Worm (Caenorhabditis elegans) whole organism, early embryonic: Measurements from ENCODE around the gene algn-5.

Source experiments
- B0310.2 ChIP-seq: sonication (generic microtip); optimal IDR thresholded peaks from 2 replicates; lab custom pipeline; 2016; ENCODE audit warnings: mild to moderate bottlenecking, missing genetic modification characterization, missing compliant biosample characterization
- F13C5.2 ChIP-seq: sonication (generic microtip); optimal IDR thresholded peaks from 2 replicates; lab custom pipeline; 2017; ENCODE audit warnings: mild to moderate bottlenecking, missing genetic modification characterization, inconsistent platforms, missing compliant biosample characterization
- aly-1 ChIP-seq: sonication (generic microtip); optimal IDR thresholded peaks from 2 replicates; lab custom pipeline; 2016; ENCODE audit warnings: missing genetic modification characterization, missing compliant biosample characterization
- ama-1 ChIP-seq: fragments of 150-350 bp; optimal IDR thresholded peaks from 2 replicates; lab custom pipeline; 2014
- ceh-13 ChIP-seq: fragments of 200-800 bp; sonication (Bioruptor generic); optimal IDR thresholded peaks from 2 replicates; lab custom pipeline; 2018; ENCODE audit warnings: mild to moderate bottlenecking, missing genetic modification characterization, missing compliant biosample characterization
- ceh-36 ChIP-seq: sonication (generic microtip); optimal IDR thresholded peaks from 2 replicates; lab custom pipeline; 2016; ENCODE audit warnings: missing genetic modification characterization, inconsistent platforms, missing compliant biosample characterization
- ets-7 ChIP-seq: sonication (generic microtip); optimal IDR thresholded peaks from 2 replicates; lab custom pipeline; 2016; ENCODE audit warnings: missing genotype, missing genetic modification characterization, missing compliant biosample characterization
- flt-1 ChIP-seq: fragments of 200-800 bp; sonication (Bioruptor generic); IDR thresholded peaks from 2 replicates; pipeline ENCODE4 v1.3.6; 2022; ENCODE audit warnings: missing genetic modification characterization, missing compliant biosample characterization
- hmbx-1 ChIP-seq: sonication (generic microtip); optimal IDR thresholded peaks from 2 replicates; lab custom pipeline; 2016; ENCODE audit warnings: mild to moderate bottlenecking, missing genetic modification characterization, missing compliant biosample characterization
- hmg-4 ChIP-seq: fragments of 200-800 bp; sonication (Bioruptor generic); optimal IDR thresholded peaks from 2 replicates; lab custom pipeline; 2018; ENCODE audit warnings: mild to moderate bottlenecking, missing genetic modification characterization, missing compliant biosample characterization
- hnd-1 ChIP-seq: sonication (generic microtip); optimal IDR thresholded peaks from 2 replicates; lab custom pipeline; 2016; ENCODE audit warnings: missing genetic modification characterization, missing compliant biosample characterization
- pes-1 ChIP-seq: fragments of 200-800 bp; sonication (Bioruptor generic); IDR thresholded peaks from 2 replicates; pipeline ENCODE4 v1.3.6; 2022; ENCODE audit warnings: missing genetic modification reagents, missing genetic modification characterization, missing compliant biosample characterization
- scrt-1 ChIP-seq: fragments of 200-800 bp; sonication (Bioruptor generic); IDR thresholded peaks from 2 replicates; pipeline ENCODE4 v1.3.6; 2022; ENCODE audit warnings: missing genetic modification characterization, missing compliant biosample characterization
- sea-1 ChIP-seq: fragments of 200-800 bp; sonication (Bioruptor generic); conservative IDR thresholded peaks from 2 replicates; pipeline ENCODE4 v1.3.6; 2022; ENCODE audit warnings: missing genetic modification characterization, missing compliant biosample characterization
- tbx-11 ChIP-seq: fragments of 200-800 bp; sonication (Bioruptor generic); IDR thresholded peaks from 2 replicates; pipeline ENCODE4 v1.3.6; 2022; ENCODE audit warnings: missing genetic modification characterization, missing compliant biosample characterization
- tbx-37 ChIP-seq: fragments of 200-800 bp; sonication (Bioruptor generic); conservative IDR thresholded peaks from 2 replicates; pipeline ENCODE4 v1.3.6; 2022; ENCODE audit warnings: missing genetic modification reagents, missing genetic modification characterization, missing compliant biosample characterization
- tra-4 ChIP-seq: sonication (generic microtip); optimal IDR thresholded peaks from 2 replicates; lab custom pipeline; 2017; ENCODE audit warnings: missing genetic modification characterization, missing compliant biosample characterization

algn-5 gene

ce11 chrV:4195283-4195682 is at the start of gene algn-5:
TSS of gene algn-5 (plus strand) at chrV:4195577.
- TF ChIP-seq ceh-36 (no peak), tra-4 (tag; lab: Kevin White, UChicago) (no peak), F13C5.2 (no peak), B0310.2 (tag; lab: Kevin White, UChicago) (no peak), hmbx-1 (no peak), ets-7 (tag; lab: Kevin White, UChicago) (no peak), flt-1 (GFP tag; lab: Robert Waterston, UW) (no peak), sea-1 (GFP tag; lab: Robert Waterston, UW) (no peak), ama-1 (lab: Kevin White, UChicago) (no peak), ceh-13 (GFP tag; lab: Kevin White, UChicago) (no peak), hnd-1 (tag; lab: Kevin White, UChicago) (no peak), tbx-11 (GFP tag; lab: Robert Waterston, UW) (no peak), scrt-1 (GFP tag; lab: Robert Waterston, UW) (no peak), hmg-4 (GFP tag; lab: Kevin White, UChicago) (no peak), aly-1 (tag; lab: Kevin White, UChicago) (no peak), pes-1 (no peak), tbx-37 (GFP tag; lab: Robert Waterston, UW) (no peak)

- no peak for TF ChIP-seq flt-1 (GFP tag; lab: Robert Waterston, UW)
- no peak for TF ChIP-seq tbx-11 (GFP tag; lab: Robert Waterston, UW)
- no peak for TF ChIP-seq scrt-1 (GFP tag; lab: Robert Waterston, UW)
- no peak; the same call in 1 of the 2 replicates for TF ChIP-seq pes-1
- TF ChIP-seq aly-1 (tag; lab: Kevin White, UChicago) = no peak
- TF ChIP-seq ama-1 (lab: Kevin White, UChicago) = no peak
- no peak for TF ChIP-seq ceh-13 (GFP tag; lab: Kevin White, UChicago)
- no peak for TF ChIP-seq B0310.2 (tag; lab: Kevin White, UChicago)
- no peak for TF ChIP-seq hnd-1 (tag; lab: Kevin White, UChicago)
- no peak for TF ChIP-seq sea-1 (GFP tag; lab: Robert Waterston, UW)
Measured at ce11 chrV:4151400-4151799, 44.0 kb upstream of the algn-5 start.

ce11 chrV:4152200-4152599 is 43.2 kb upstream of the algn-5 start, which contains the start of gene Y45G5AM.6:
TSS of gene Y45G5AM.6 (minus strand) at chrV:4152300.
- TF ChIP-seq tra-4 (tag; lab: Kevin White, UChicago) (no peak), tbx-11 (GFP tag; lab: Robert Waterston, UW) (no peak), hmbx-1 (no peak), ceh-36 (no peak), sea-1 (GFP tag; lab: Robert Waterston, UW) (no peak), ceh-13 (GFP tag; lab: Kevin White, UChicago) (no peak), aly-1 (tag; lab: Kevin White, UChicago) (no peak), hmg-4 (GFP tag; lab: Kevin White, UChicago) (no peak), pes-1 (no peak), B0310.2 (tag; lab: Kevin White, UChicago) (no peak), ets-7 (tag; lab: Kevin White, UChicago) (no peak), tbx-37 (GFP tag; lab: Robert Waterston, UW) (no peak), scrt-1 (GFP tag; lab: Robert Waterston, UW) (no peak), flt-1 (GFP tag; lab: Robert Waterston, UW) (no peak), F13C5.2 (no peak), hnd-1 (tag; lab: Kevin White, UChicago) (no peak)

- no peak for TF ChIP-seq scrt-1 (GFP tag; lab: Robert Waterston, UW)
- no peak for TF ChIP-seq hmbx-1
- no peak for TF ChIP-seq tra-4 (tag; lab: Kevin White, UChicago)
Measured at ce11 chrV:4157291-4157690, 38.1 kb upstream of the algn-5 start.

DNA sequence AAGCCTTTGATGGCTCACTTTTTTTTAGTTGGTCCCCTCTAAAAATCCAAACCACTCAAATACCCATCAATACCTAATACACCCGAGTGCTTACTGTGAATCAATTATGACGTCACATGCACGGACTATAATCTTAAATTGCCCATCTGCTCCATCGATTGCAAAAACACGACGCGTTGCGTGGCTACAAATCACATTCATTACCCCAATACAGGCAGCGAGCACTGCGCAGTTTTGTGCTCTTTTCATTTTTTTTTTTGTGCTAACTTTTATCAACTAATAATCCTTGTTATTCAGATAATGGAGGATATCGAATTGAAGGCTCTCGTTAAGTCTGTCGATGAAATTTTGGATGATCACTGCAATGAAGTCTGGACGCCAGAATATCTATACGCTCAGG is 35.3 kb upstream of the algn-5 start, which contains the start of gene Y45G5AM.5:
Gene Y45G5AM.5, plus strand, starts transcription at position 301 of the 400 bp plus-strand sequence.
- TF ChIP-seq hnd-1 (tag; lab: Kevin White, UChicago) = no peak
- TF ChIP-seq hmg-4 (GFP tag; lab: Kevin White, UChicago) = no peak
- no peak for TF ChIP-seq flt-1 (GFP tag; lab: Robert Waterston, UW)
- TF ChIP-seq ama-1 (lab: Kevin White, UChicago) = no peak
- no peak for TF ChIP-seq ceh-36
- no peak for TF ChIP-seq pes-1
- no peak for TF ChIP-seq sea-1 (GFP tag; lab: Robert Waterston, UW)

ce11 chrV:4162922-4163321 is 32.5 kb upstream of the algn-5 start, which contains the start of gene Y45G5AM.4:
TSS of gene Y45G5AM.4 (plus strand) at chrV:4163222.
- no peak for TF ChIP-seq tra-4 (tag; lab: Kevin White, UChicago)
- TF ChIP-seq scrt-1 (GFP tag; lab: Robert Waterston, UW) = no peak
- no peak for TF ChIP-seq ama-1 (lab: Kevin White, UChicago)
- TF ChIP-seq ceh-13 (GFP tag; lab: Kevin White, UChicago) = no peak
- TF ChIP-seq aly-1 (tag; lab: Kevin White, UChicago) = no peak
- TF ChIP-seq tbx-11 (GFP tag; lab: Robert Waterston, UW) = no peak
- TF ChIP-seq pes-1 = no peak
- no peak for TF ChIP-seq F13C5.2

DNA sequence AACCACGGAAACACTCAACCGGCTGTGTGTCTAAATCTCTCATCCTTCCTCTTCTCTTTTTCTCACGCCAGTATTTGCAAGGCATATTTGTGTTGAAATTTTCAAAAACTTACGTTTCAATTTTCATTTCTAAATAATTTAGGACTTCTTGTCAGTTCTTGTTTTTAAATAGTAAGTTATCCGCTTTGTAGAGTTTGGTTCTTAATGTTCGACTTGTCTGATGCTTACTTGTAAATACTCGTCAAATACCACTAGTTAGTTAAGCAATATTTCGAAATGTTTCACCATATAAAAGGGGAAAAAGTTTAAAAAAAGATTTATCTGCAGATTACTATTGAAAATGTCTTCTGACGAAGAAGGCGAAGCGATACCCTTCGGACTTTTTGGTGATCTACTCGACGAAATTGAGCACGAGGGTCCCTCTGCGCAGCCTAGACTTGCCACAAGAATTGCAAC is 30.8 kb upstream of the algn-5 start, which contains the start of gene Y45G5AM.3:
Gene Y45G5AM.3, plus strand, starts transcription at position 51 of the 456 bp plus-strand sequence.
- TF ChIP-seq ceh-13 (GFP tag; lab: Kevin White, UChicago) (no peak), pes-1 (no peak), tbx-11 (GFP tag; lab: Robert Waterston, UW) (no peak), flt-1 (GFP tag; lab: Robert Waterston, UW) (no peak), hmg-4 (GFP tag; lab: Kevin White, UChicago) (no peak), aly-1 (tag; lab: Kevin White, UChicago) (no peak), scrt-1 (GFP tag; lab: Robert Waterston, UW) (no peak), hmbx-1 (no peak), F13C5.2 (no peak), B0310.2 (tag; lab: Kevin White, UChicago) (no peak), ceh-36 (no peak), ets-7 (tag; lab: Kevin White, UChicago) (no peak), tbx-37 (GFP tag; lab: Robert Waterston, UW) (no peak), tra-4 (tag; lab: Kevin White, UChicago) (no peak), sea-1 (GFP tag; lab: Robert Waterston, UW) (no peak)
